Fruit fly (Drosophila melanogaster): ENCODE measurements around the gene brv1.

- no peak for TF ChIP-seq gt (GFP tag; IDR thresholded peaks at IDR 0.05)
- TF ChIP-seq onecut (GFP tag; IDR thresholded peaks at IDR 0.05) = no peak
- TF ChIP-seq Stat92E (GFP tag; optimal IDR thresholded peaks at IDR 0.05) = no peak
- no peak for TF ChIP-seq Nf-YA (GFP tag; IDR thresholded peaks at IDR 0.05)
- TF ChIP-seq caup (GFP tag; optimal IDR thresholded peaks at IDR 0.05; ENCODE audit: severe bottlenecking) = no peak
- no peak for TF ChIP-seq Blimp-1 (GFP tag; optimal IDR thresholded peaks at IDR 0.05)
- TF ChIP-seq tll (GFP tag; optimal IDR thresholded peaks at IDR 0.05) = no peak
- no peak for TF ChIP-seq ewg (GFP tag; optimal IDR thresholded peaks at IDR 0.05)
- no peak for TF ChIP-seq Jarid2 (GFP tag; optimal IDR thresholded peaks at IDR 0.05)
- TF ChIP-seq usp (GFP tag; optimal IDR thresholded peaks at IDR 0.05) = no peak
- no peak for TF ChIP-seq CG12155 (GFP tag; optimal IDR thresholded peaks at IDR 0.05)
- no peak for TF ChIP-seq PHDP (tag; optimal IDR thresholded peaks at IDR 0.05)
- TF ChIP-seq CG16813 (GFP tag; IDR thresholded peaks at IDR 0.05; ENCODE audit: partially characterized antibody) = no peak
- no peak for TF ChIP-seq Rx (GFP tag; IDR thresholded peaks at IDR 0.05)
These were observed 42.2 kb upstream of the brv1 start for dm6 chr3L:19528547-19528946.

Measured in whole organism, embryonic.